Worm (Caenorhabditis elegans): ENCODE data around the gene F59A6.12.

DNA sequence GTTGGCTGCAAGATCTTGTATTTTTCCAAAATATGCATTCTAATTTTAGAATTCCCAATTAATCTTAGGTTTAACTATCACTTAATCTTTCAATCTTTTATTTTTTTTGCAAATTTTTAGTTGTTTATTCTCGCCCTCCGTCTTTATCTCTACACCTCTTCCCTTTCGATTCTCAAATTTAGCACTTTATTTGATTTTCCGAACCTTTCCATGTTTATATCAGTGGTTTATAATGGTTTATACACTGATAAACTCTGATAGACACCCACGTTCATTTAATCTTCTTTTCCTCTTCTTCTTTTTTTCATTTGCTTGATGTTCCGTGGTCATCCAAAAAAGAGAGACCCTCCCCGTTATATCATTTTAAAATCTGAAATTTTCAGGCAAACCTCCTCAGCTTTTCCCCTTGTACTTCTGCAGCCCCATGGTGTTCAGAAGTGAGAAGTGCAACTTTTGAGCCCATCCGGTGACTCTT, 10.5 kb upstream of the F59A6.12 start, which contains the start of the genes nsy-1 and F59A6.13:
- no peak for TF ChIP-seq cog-1 (tag; optimal IDR thresholded peaks at IDR 0.05)
- TF ChIP-seq tab-1 (GFP tag; IDR thresholded peaks at IDR 0.05): no peak
- no peak for TF ChIP-seq klf-2 (GFP tag; conservative IDR thresholded peaks at IDR 0.05)
- TF ChIP-seq ref-1 (GFP tag; conservative IDR thresholded peaks at IDR 0.05): no peak

Measured in whole organism, midembryonic.